Worm (Caenorhabditis elegans) whole organism, L1 larva: ENCODE measurements around the gene idpc-3.

Experiments used
- efl-1 ChIP-seq, 4 experiments: fragments of 150-350 bp; optimal IDR thresholded peaks in 3 of 4; peaks in 1 of 4; 1 replicate in 1 of 4; 2 replicates in 3 of 4; lab custom pipeline; 2014; ENCODE audit warnings: missing biosample characterization in 2 of 4, missing genetic modification characterization in 2 of 4, missing genetic modification reagents in 2 of 4
- hlh-4 ChIP-seq: sonication (generic microtip); optimal IDR thresholded peaks from 2 replicates; lab custom pipeline; 2016; ENCODE audit warnings: mild to moderate bottlenecking, missing genetic modification characterization, missing compliant biosample characterization
- lin-39 ChIP-seq: fragments of 150-350 bp; optimal IDR thresholded peaks from 2 replicates; lab custom pipeline; 2014; ENCODE audit warnings: missing biosample characterization, missing genetic modification reagents, missing genetic modification characterization
- unc-130 ChIP-seq: fragments of 150-350 bp; optimal IDR thresholded peaks from 2 replicates; lab custom pipeline; 2017; ENCODE audit warnings: missing biosample characterization, missing genetic modification characterization, inconsistent platforms
- unc-30 ChIP-seq: sonication (generic microtip); optimal IDR thresholded peaks from 2 replicates; lab custom pipeline; 2017; ENCODE audit warnings: missing biosample characterization, missing genetic modification characterization

ce11 chrV:9654154-9654805 is 25.3 kb upstream of the idpc-3 start, which contains the start of gene cyp-29A4:
- TF ChIP-seq efl-1 (optimal IDR thresholded peaks at IDR 0.05; lab: Kevin White, UChicago) (no peak), efl-1 (GFP tag; optimal IDR thresholded peaks at IDR 0.05 in 1 of 2; lab: Kevin White, UChicago) (no peak), unc-130 (tag; lab: Kevin White, UChicago) (no peak), lin-39 (tag; lab: Kevin White, UChicago) (no peak), unc-30 (tag; lab: Kevin White, UChicago) (no peak), hlh-4 (tag; lab: Kevin White, UChicago) (no peak)
